Worm (Caenorhabditis elegans) whole organism, L4 larva: ENCODE measurements around the gene F49C5.11.

Experiments used
- F10B5.3 ChIP-seq: sonication (generic microtip); optimal IDR thresholded peaks from 2 replicates; lab custom pipeline; 2016; ENCODE audit warnings: mild to moderate bottlenecking, missing genetic modification characterization, missing compliant biosample characterization
- F26F4.8 ChIP-seq: fragments of 200-800 bp; sonication (Bioruptor generic); conservative IDR thresholded peaks from 2 replicates; pipeline ENCODE4 v1.3.6; 2022; ENCODE audit warnings: missing genetic modification characterization, missing compliant biosample characterization
- F44E2.7 ChIP-seq: fragments of 200-800 bp; sonication (Bioruptor generic); IDR thresholded peaks from 2 replicates; pipeline ENCODE4 v2.1.2; 2022; ENCODE audit warnings: missing genetic modification characterization, missing compliant biosample characterization
- Y105C5A.15 ChIP-seq: fragments of 200-800 bp; sonication (Bioruptor generic); IDR thresholded peaks from 2 replicates; pipeline ENCODE4 v1.3.6; 2022; ENCODE audit warnings: missing genetic modification characterization, missing compliant biosample characterization
- Y48G9A.11 ChIP-seq: fragments of 200-800 bp; sonication (Bioruptor generic); IDR thresholded peaks from 2 replicates; pipeline ENCODE4 v1.3.6; 2022; ENCODE audit warnings: missing genetic modification reagents, missing genetic modification characterization, missing compliant biosample characterization
- ZK546.5 ChIP-seq, 2 experiments: sonication (generic microtip); optimal IDR thresholded peaks; 2 replicates each; lab custom pipeline; 2017; ENCODE audit warnings: missing biosample characterization in 2 of 2, missing genetic modification characterization in 2 of 2
- aly-2 ChIP-seq: sonication (generic microtip); optimal IDR thresholded peaks from 2 replicates; lab custom pipeline; 2018; ENCODE audit warnings: missing biosample characterization, missing genetic modification characterization
- arid-1 ChIP-seq: fragments of 200-800 bp; sonication (Bioruptor generic); conservative IDR thresholded peaks from 2 replicates; pipeline ENCODE4 v1.3.6; 2022; ENCODE audit warnings: missing genetic modification reagents, missing genetic modification characterization, missing compliant biosample characterization
- ceh-44 ChIP-seq: fragments of 200-800 bp; sonication (Bioruptor generic); IDR thresholded peaks from 2 replicates; pipeline ENCODE4 v1.3.6; 2022; ENCODE audit warnings: missing genetic modification reagents, missing genetic modification characterization, missing compliant biosample characterization
- ceh-82 ChIP-seq: sonication (generic microtip); optimal IDR thresholded peaks from 2 replicates; lab custom pipeline; 2017; ENCODE audit warnings: missing biosample characterization, missing genetic modification characterization
- ces-1 ChIP-seq: fragments of 150-350 bp; sonication (generic microtip); optimal IDR thresholded peaks from 4 replicates; lab custom pipeline; 2014; ENCODE audit warnings: missing biosample characterization, missing genetic modification reagents, missing genetic modification characterization
- cey-2 ChIP-seq: sonication (generic microtip); optimal IDR thresholded peaks from 3 replicates; lab custom pipeline; 2017; ENCODE audit warnings: missing genetic modification characterization, mild to moderate bottlenecking, missing compliant biosample characterization, antibody characterized with exemption, borderline replicate concordance; ENCODE audit not compliant: insufficient read depth
- daf-19 ChIP-seq: fragments of 200-800 bp; sonication (Bioruptor generic); conservative IDR thresholded peaks from 2 replicates; pipeline ENCODE4 v1.3.6; 2022; ENCODE audit warnings: missing genetic modification characterization, missing compliant biosample characterization
- daf-8 ChIP-seq: fragments of 200-800 bp; sonication (Bioruptor generic); IDR thresholded peaks from 2 replicates; pipeline ENCODE4 v1.3.6; 2022; ENCODE audit warnings: missing genetic modification characterization, missing compliant biosample characterization
- dmd-6 ChIP-seq: fragments of 200-800 bp; sonication (Bioruptor generic); IDR thresholded peaks from 2 replicates; pipeline ENCODE4 v1.3.6; 2022; ENCODE audit warnings: missing genetic modification reagents, missing genetic modification characterization, missing compliant biosample characterization
- dmd-9 ChIP-seq: fragments of 200-800 bp; sonication (Bioruptor generic); IDR thresholded peaks from 2 replicates; pipeline ENCODE4 v1.3.6; 2022; ENCODE audit warnings: missing genetic modification reagents, missing genetic modification characterization, missing compliant biosample characterization
- duxl-1 ChIP-seq: sonication (generic microtip); optimal IDR thresholded peaks from 2 replicates; lab custom pipeline; 2016; ENCODE audit warnings: mild to moderate bottlenecking, missing genetic modification characterization, moderate library complexity, missing compliant biosample characterization; ENCODE audit not compliant: poor library complexity
- egl-27 ChIP-seq: sonication (generic microtip); optimal IDR thresholded peaks from 3 replicates; lab custom pipeline; 2017; ENCODE audit warnings: missing biosample characterization, missing genetic modification reagents, missing genetic modification characterization
- gei-8 ChIP-seq: fragments of 200-800 bp; sonication (Bioruptor generic); optimal IDR thresholded peaks from 2 replicates; lab custom pipeline; 2018; ENCODE audit warnings: mild to moderate bottlenecking, missing genetic modification characterization, missing compliant biosample characterization
- hif-1 ChIP-seq, 2 experiments: sonication (generic microtip); optimal IDR thresholded peaks; 2 replicates each; lab custom pipeline; 2016 to 2017; ENCODE audit warnings: missing compliant biosample characterization in 2 of 2, missing genetic modification characterization in 2 of 2, missing genetic modification reagents in 2 of 2, missing genotype in 2 of 2, mild to moderate bottlenecking in 1 of 2
- hlh-11 ChIP-seq: fragments of 200-800 bp; sonication (Bioruptor generic); optimal IDR thresholded peaks from 2 replicates; lab custom pipeline; 2018; ENCODE audit warnings: mild to moderate bottlenecking, missing genetic modification characterization, missing compliant biosample characterization
- lin-1 ChIP-seq: fragments of 200-800 bp; sonication (Bioruptor generic); IDR thresholded peaks from 2 replicates; pipeline ENCODE4 v1.3.6; 2022; ENCODE audit warnings: missing genetic modification reagents, missing genetic modification characterization, missing compliant biosample characterization
- lin-38 ChIP-seq: fragments of 200-800 bp; sonication (Bioruptor generic); IDR thresholded peaks from 2 replicates; pipeline ENCODE4 v1.3.6; 2022; ENCODE audit warnings: missing genetic modification reagents, missing genetic modification characterization, missing compliant biosample characterization
- madf-5 ChIP-seq, 2 experiments: fragments of 200-800 bp; sonication (Bioruptor generic); IDR thresholded peaks; 2 replicates each; pipeline ENCODE4 v1.3.6; 2022; ENCODE audit warnings: missing compliant biosample characterization in 2 of 2, missing genetic modification characterization in 2 of 2
- mdl-1 ChIP-seq, 2 experiments: fragments of 150-350 bp in 1 of 2; sonication (generic microtip) in 1 of 2; optimal IDR thresholded peaks; 2 replicates each; lab custom pipeline; 2014 to 2017; ENCODE audit warnings: missing biosample characterization in 2 of 2, missing genetic modification characterization in 2 of 2
- mdt-29 ChIP-seq: fragments of 200-800 bp; sonication (Bioruptor generic); IDR thresholded peaks from 2 replicates; pipeline ENCODE4 v1.3.6; 2022; ENCODE audit warnings: missing genetic modification reagents, missing genetic modification characterization, missing compliant biosample characterization
- nhr-111 ChIP-seq: fragments of 200-800 bp; sonication (Bioruptor generic); optimal IDR thresholded peaks from 2 replicates; lab custom pipeline; 2018; ENCODE audit warnings: mild to moderate bottlenecking, missing genetic modification characterization, missing compliant biosample characterization
- nhr-28 ChIP-seq: fragments of 150-350 bp; optimal IDR thresholded peaks from 2 replicates; lab custom pipeline; 2014; ENCODE audit warnings: missing biosample characterization, missing genetic modification characterization
- nhr-41 ChIP-seq: fragments of 200-800 bp; sonication (Bioruptor generic); IDR thresholded peaks from 2 replicates; pipeline ENCODE4 v1.3.6; 2022; ENCODE audit warnings: missing genetic modification reagents, missing genetic modification characterization, missing compliant biosample characterization
- nhr-42 ChIP-seq: fragments of 200-800 bp; sonication (Bioruptor generic); IDR thresholded peaks from 2 replicates; pipeline ENCODE4 v1.3.6; 2022; ENCODE audit warnings: missing genetic modification characterization, missing compliant biosample characterization
- nhr-6 ChIP-seq: fragments of 150-350 bp; optimal IDR thresholded peaks from 2 replicates; lab custom pipeline; 2014; ENCODE audit warnings: missing biosample characterization, missing genetic modification characterization
- nhr-77 ChIP-seq: fragments of 150-350 bp; optimal IDR thresholded peaks from 2 replicates; lab custom pipeline; 2014; ENCODE audit warnings: missing biosample characterization, missing genetic modification characterization
- pha-4 ChIP-seq, 2 experiments: fragments of 150-350 bp in 1 of 2; fragments of 200-800 bp in 1 of 2; sonication (Bioruptor generic) in 1 of 2; IDR thresholded peaks in 1 of 2; optimal IDR thresholded peaks in 1 of 2; 2 replicates each; pipeline versions ENCODE4 v1.3.6 to Lab custom; 2014 to 2022; ENCODE audit warnings: missing genetic modification characterization in 2 of 2, missing genetic modification reagents in 2 of 2, missing biosample characterization in 1 of 2, missing compliant biosample characterization in 1 of 2
- pqm-1 ChIP-seq: sonication (generic microtip); optimal IDR thresholded peaks from 2 replicates; lab custom pipeline; 2017; ENCODE audit warnings: missing biosample characterization, missing genetic modification characterization
- rbr-2 ChIP-seq: sonication (generic microtip); optimal IDR thresholded peaks from 2 replicates; lab custom pipeline; 2016; ENCODE audit warnings: missing genotype, missing genetic modification characterization, missing compliant biosample characterization
- sdz-12 ChIP-seq: fragments of 200-800 bp; sonication (Bioruptor generic); optimal IDR thresholded peaks from 2 replicates; lab custom pipeline; 2018; ENCODE audit warnings: mild to moderate bottlenecking, missing genetic modification characterization, missing compliant biosample characterization
- snpc-1.2 ChIP-seq: fragments of 200-800 bp; sonication (Bioruptor generic); IDR thresholded peaks from 2 replicates; pipeline ENCODE4 v1.3.6; 2022; ENCODE audit warnings: missing genetic modification reagents, missing genetic modification characterization, missing compliant biosample characterization
- unc-130 ChIP-seq: sonication (generic microtip); optimal IDR thresholded peaks from 2 replicates; lab custom pipeline; 2016; ENCODE audit warnings: missing genetic modification reagents, missing genetic modification characterization, missing compliant biosample characterization
- unc-39 ChIP-seq: sonication (generic microtip); optimal IDR thresholded peaks from 2 replicates; lab custom pipeline; 2017; ENCODE audit warnings: missing biosample characterization, missing genetic modification characterization
- unc-62 ChIP-seq, 3 experiments: fragments of 150-350 bp in 1 of 3; sonication (generic microtip); optimal IDR thresholded peaks in 2 of 3; peaks in 1 of 3; 1 replicate in 1 of 3; 2 replicates in 2 of 3; lab custom pipeline; 2014 to 2017; ENCODE audit warnings: missing biosample characterization in 3 of 3, missing genetic modification characterization in 3 of 3, missing genetic modification reagents in 3 of 3, missing genotype in 1 of 3
- zag-1 ChIP-seq: fragments of 150-350 bp; optimal IDR thresholded peaks from 2 replicates; lab custom pipeline; 2014; ENCODE audit warnings: missing biosample characterization, missing genetic modification characterization
- zip-2 ChIP-seq: fragments of 150-350 bp; optimal IDR thresholded peaks from 2 replicates; lab custom pipeline; 2014; ENCODE audit warnings: missing biosample characterization, missing genetic modification characterization

F49C5.11 gene

ce11 chrII:12573541-12573940 lies 17.9 kb downstream of the F49C5.11 start, which contains the start of gene Y38E10A.2:
Gene Y38E10A.2, minus strand, starts transcription at chrII:12573641.
- TF ChIP-seq ces-1 (GFP tag; lab: Kevin White, UChicago) = no peak
- TF ChIP-seq mdl-1 (tag; optimal IDR thresholded peaks at IDR 0.05; lab: Kevin White, UChicago) = no peak
- TF ChIP-seq aly-2 (tag; lab: Kevin White, UChicago) = no peak
- TF ChIP-seq nhr-41 (GFP tag; lab: Robert Waterston, UW) = no peak
- no peak for TF ChIP-seq gei-8 (GFP tag; lab: Kevin White, UChicago)
- no peak for TF ChIP-seq madf-5 (GFP tag; IDR thresholded peaks at IDR 0.05; lab: Robert Waterston, UW)
- TF ChIP-seq Y48G9A.11 = no peak
- TF ChIP-seq cey-2 (tag; lab: Kevin White, UChicago) = no peak
- no peak for TF ChIP-seq unc-39 (tag; lab: Kevin White, UChicago)
- no peak for TF ChIP-seq snpc-1.2
- TF ChIP-seq F44E2.7 (GFP tag; lab: Robert Waterston, UW) = no peak
- no peak for TF ChIP-seq ZK546.5 (tag; optimal IDR thresholded peaks at IDR 0.05; lab: Kevin White, UChicago)
- TF ChIP-seq mdt-29 = no peak
- no peak for TF ChIP-seq lin-1 (GFP tag; lab: Robert Waterston, UW)
- TF ChIP-seq unc-62 (GFP tag; optimal IDR thresholded peaks at IDR 0.05 in 1 of 2; lab: Kevin White, UChicago) = no peak
- no peak for TF ChIP-seq unc-62 (tag; optimal IDR thresholded peaks at IDR 0.05; lab: Kevin White, UChicago)
- TF ChIP-seq lin-38 (GFP tag; lab: Robert Waterston, UW) = no peak
- TF ChIP-seq daf-19 (GFP tag; lab: Robert Waterston, UW) = no peak

DNA sequence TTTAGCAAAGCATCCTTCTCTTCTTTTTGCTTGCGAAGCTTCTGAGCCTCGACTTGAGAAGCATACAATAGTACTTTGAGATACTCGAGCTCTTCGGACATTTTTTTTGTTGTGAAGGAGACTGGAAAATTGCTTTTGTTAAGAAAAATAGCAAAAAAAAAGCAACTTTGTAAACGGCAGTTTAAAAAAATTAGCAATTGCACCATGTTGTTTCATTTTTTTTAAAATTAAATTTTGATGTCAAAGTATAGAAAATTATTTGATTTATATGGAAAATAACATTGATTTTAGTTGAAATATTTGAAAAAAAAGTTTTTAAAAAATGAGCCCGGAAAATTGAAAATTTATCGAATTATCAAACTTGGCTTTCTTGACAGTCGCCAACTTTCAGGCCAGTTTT lies 19.0 kb downstream of the F49C5.11 start, which contains the start of gene Y38E10A.3:
Gene Y38E10A.3, minus strand, starts transcription at position 101 of the 400 bp plus-strand sequence.
- TF ChIP-seq F10B5.3 (no peak), rbr-2 (tag; lab: Kevin White, UChicago) (no peak), unc-62 (GFP tag; optimal IDR thresholded peaks at IDR 0.05 in 1 of 2; lab: Kevin White, UChicago) (no peak), unc-62 (tag; optimal IDR thresholded peaks at IDR 0.05; lab: Kevin White, UChicago) (no peak), dmd-9 (no peak), nhr-42 (no peak), nhr-77 (tag; lab: Kevin White, UChicago) (no peak), arid-1 (no peak), duxl-1 (tag; lab: Kevin White, UChicago) (no peak), sdz-12 (GFP tag; lab: Kevin White, UChicago) (no peak), nhr-111 (GFP tag; lab: Kevin White, UChicago) (no peak)
- TF ChIP-seq, all 104 proteins: peak for 0

DNA sequence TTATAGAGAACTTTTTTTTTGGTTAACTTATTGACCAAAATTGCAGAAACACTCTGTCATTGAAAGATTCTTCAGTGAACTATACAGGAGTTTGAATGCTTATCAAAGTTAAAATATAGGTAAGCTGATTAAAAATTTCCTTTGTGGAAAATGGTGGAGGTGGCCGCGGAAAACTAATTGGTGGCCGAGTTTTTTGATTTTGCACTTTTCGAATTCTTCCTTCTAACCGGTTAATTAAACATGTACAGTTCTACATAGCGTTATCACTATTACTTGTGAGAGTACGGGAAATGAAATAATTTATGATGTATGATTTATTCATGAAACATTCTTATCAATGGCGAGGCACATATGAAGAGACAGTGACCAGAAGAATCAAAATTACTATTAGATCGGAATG lies 22.1 kb downstream of the F49C5.11 start, which contains the start of gene clec-8:
Gene clec-8, minus strand, starts transcription at position 308 of the 400 bp plus-strand sequence.
- TF ChIP-seq nhr-77 (tag; lab: Kevin White, UChicago) (peak; percentile 61), dmd-6 (GFP tag; lab: Robert Waterston, UW) (peak; percentile 48; the same call in 1 of the 2 replicates), hlh-11 (peak; percentile 41), nhr-28 (tag; lab: Kevin White, UChicago) (peak; percentile 55), pqm-1 (tag; lab: Kevin White, UChicago) (peak; percentile 40), dmd-9 (no peak), unc-130 (GFP tag; lab: Kevin White, UChicago) (no peak)
- TF ChIP-seq, all 104 proteins: peak for 5

DNA sequence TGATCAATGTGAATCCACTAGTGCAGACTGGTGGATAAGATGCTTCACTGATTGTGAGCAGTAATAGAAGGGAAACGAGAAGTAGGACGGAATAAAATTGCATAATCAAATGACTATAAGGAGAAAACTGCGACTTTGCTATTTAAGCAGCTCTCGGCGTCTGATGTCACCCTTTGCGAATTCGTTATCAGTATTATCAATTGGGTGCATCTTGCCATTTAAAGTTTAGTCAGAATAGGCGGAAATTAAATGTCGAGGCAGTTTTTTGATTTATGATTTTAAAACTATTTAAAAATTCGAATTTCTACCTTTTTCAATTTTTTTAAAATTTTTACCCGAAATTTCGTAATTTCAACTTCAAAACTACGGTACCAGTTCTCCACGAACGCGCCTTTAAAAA lies 25.3 kb downstream of the F49C5.11 start, which contains the start of gene clec-4:
Gene clec-4, minus strand, starts transcription at position 162 of the 400 bp plus-strand sequence.
- TF ChIP-seq F26F4.8 (GFP tag; lab: Robert Waterston, UW) = no peak
- no peak for TF ChIP-seq Y48G9A.11
- TF ChIP-seq Y105C5A.15 (GFP tag; lab: Robert Waterston, UW) = no peak
- peak; percentile 63 for TF ChIP-seq nhr-6
- no peak for TF ChIP-seq ceh-82 (tag; lab: Kevin White, UChicago)
- TF ChIP-seq ceh-44 (GFP tag; lab: Robert Waterston, UW) = no peak
- TF ChIP-seq egl-27 (tag; lab: Kevin White, UChicago) = no peak
- peak in 1 of 2 experiments; percentile 47 for TF ChIP-seq unc-62 (GFP tag; optimal IDR thresholded peaks at IDR 0.05 in 1 of 2; lab: Kevin White, UChicago)
- TF ChIP-seq unc-62 (tag; optimal IDR thresholded peaks at IDR 0.05; lab: Kevin White, UChicago) = no peak
- peak; percentile 43 for TF ChIP-seq dmd-6 (GFP tag; lab: Robert Waterston, UW)
- TF ChIP-seq daf-8 (GFP tag; lab: Robert Waterston, UW) = no peak
- TF ChIP-seq hif-1 (tag; optimal IDR thresholded peaks at IDR 0.05; lab: Kevin White, UChicago) = no peak
- TF ChIP-seq zag-1 (tag; lab: Kevin White, UChicago) = no peak
- TF ChIP-seq zip-2 (tag; lab: Kevin White, UChicago) = no peak
- no peak for TF ChIP-seq pha-4 (GFP tag; IDR thresholded peaks at IDR 0.05; lab: Robert Waterston, UW)
- TF ChIP-seq pha-4 (tag; optimal IDR thresholded peaks at IDR 0.05; lab: Kevin White, UChicago) = no peak
- TF ChIP-seq pqm-1 (tag; lab: Kevin White, UChicago) = peak; percentile 75
